Worm (Caenorhabditis elegans) whole organism, L2 larva: ENCODE measurements around the gene srd-36.
A peak's percentile ranks its signal among the peaks of the same experiment; 100 is the strongest.

ENCODE experiments used
- C34F6.9 ChIP-seq: fragments of 150-350 bp; optimal IDR thresholded peaks from 2 replicates; lab custom pipeline; 2014; ENCODE audit warnings: missing biosample characterization, missing genetic modification characterization
- F13H6.1 ChIP-seq: sonication (generic microtip); optimal IDR thresholded peaks from 2 replicates; lab custom pipeline; 2016; ENCODE audit warnings: missing genetic modification characterization, missing compliant biosample characterization
- R02D3.7 ChIP-seq: fragments of 150-350 bp; optimal IDR thresholded peaks from 2 replicates; lab custom pipeline; 2014; ENCODE audit warnings: missing biosample characterization, missing genetic modification characterization
- ZK546.5 ChIP-seq: sonication (generic microtip); optimal IDR thresholded peaks from 2 replicates; lab custom pipeline; 2017; ENCODE audit warnings: missing biosample characterization, missing genetic modification characterization
- aly-2 ChIP-seq: fragments of 150-350 bp; optimal IDR thresholded peaks from 2 replicates; lab custom pipeline; 2014; ENCODE audit warnings: missing biosample characterization, missing genetic modification characterization
- ama-1 ChIP-seq: fragments of 150-350 bp; optimal IDR thresholded peaks from 2 replicates; lab custom pipeline; 2018; ENCODE audit warnings: inconsistent platforms
- blmp-1 ChIP-seq: sonication (generic microtip); optimal IDR thresholded peaks from 2 replicates; lab custom pipeline; 2017; ENCODE audit warnings: missing genetic modification characterization, mild to moderate bottlenecking, missing compliant biosample characterization, antibody characterized with exemption, moderate library complexity; ENCODE audit not compliant: insufficient read depth
- ceh-16 ChIP-seq: fragments of 150-350 bp; optimal IDR thresholded peaks from 2 replicates; lab custom pipeline; 2014; ENCODE audit warnings: missing biosample characterization, missing genetic modification characterization
- ceh-82 ChIP-seq: fragments of 150-350 bp; optimal IDR thresholded peaks from 2 replicates; lab custom pipeline; 2014; ENCODE audit warnings: missing biosample characterization, missing genetic modification characterization
- crh-2 ChIP-seq: sonication (generic microtip); optimal IDR thresholded peaks from 2 replicates; lab custom pipeline; 2017; ENCODE audit warnings: missing biosample characterization, missing genetic modification characterization
- dmd-4 ChIP-seq: sonication (generic microtip); optimal IDR thresholded peaks from 2 replicates; lab custom pipeline; 2017; ENCODE audit warnings: missing biosample characterization, missing genetic modification characterization
- egl-27 ChIP-seq: sonication (generic microtip); optimal IDR thresholded peaks from 3 replicates; lab custom pipeline; 2017; ENCODE audit warnings: missing biosample characterization, missing genetic modification reagents, missing genetic modification characterization
- fos-1 ChIP-seq: fragments of 150-350 bp; optimal IDR thresholded peaks from 2 replicates; lab custom pipeline; 2014; ENCODE audit warnings: missing biosample characterization, missing genetic modification characterization
- gmeb-1 ChIP-seq: fragments of 150-350 bp; optimal IDR thresholded peaks from 2 replicates; lab custom pipeline; 2014; ENCODE audit warnings: missing biosample characterization, missing genetic modification characterization
- lin-11 ChIP-seq: fragments of 150-350 bp; sonication (generic microtip); optimal IDR thresholded peaks from 2 replicates; lab custom pipeline; 2014; ENCODE audit warnings: missing biosample characterization, missing genetic modification characterization, inconsistent platforms, mixed read lengths
- lin-13 ChIP-seq: fragments of 150-350 bp; optimal IDR thresholded peaks from 2 replicates; lab custom pipeline; 2014; ENCODE audit warnings: missing biosample characterization, missing genetic modification reagents, missing genetic modification characterization
- lin-39 ChIP-seq: fragments of 150-350 bp; optimal IDR thresholded peaks from 2 replicates; lab custom pipeline; 2014; ENCODE audit warnings: missing biosample characterization, missing genetic modification reagents, missing genetic modification characterization
- lsy-2 ChIP-seq, 2 experiments: fragments of 150-350 bp in 1 of 2; sonication (generic microtip) in 1 of 2; optimal IDR thresholded peaks; 2 replicates each; lab custom pipeline; 2014 to 2017; ENCODE audit warnings: missing biosample characterization in 2 of 2, missing genetic modification characterization in 2 of 2
- mab-5 ChIP-seq: fragments of 150-350 bp; optimal IDR thresholded peaks from 2 replicates; lab custom pipeline; 2014; ENCODE audit warnings: missing biosample characterization, missing genetic modification characterization
- mbf-1 ChIP-seq: sonication (generic microtip); optimal IDR thresholded peaks from 2 replicates; lab custom pipeline; 2017; ENCODE audit warnings: missing biosample characterization, missing genetic modification characterization
- nhr-10 ChIP-seq: sonication (generic microtip); optimal IDR thresholded peaks from 2 replicates; lab custom pipeline; 2017; ENCODE audit warnings: missing biosample characterization, missing genetic modification characterization
- nhr-12 ChIP-seq: fragments of 150-350 bp; optimal IDR thresholded peaks from 2 replicates; lab custom pipeline; 2014; ENCODE audit warnings: missing biosample characterization, missing genetic modification characterization
- nhr-129 ChIP-seq: fragments of 150-350 bp; optimal IDR thresholded peaks from 2 replicates; lab custom pipeline; 2014; ENCODE audit warnings: missing biosample characterization, missing genetic modification characterization
- nhr-21 ChIP-seq: fragments of 150-350 bp; optimal IDR thresholded peaks from 2 replicates; lab custom pipeline; 2014; ENCODE audit warnings: missing biosample characterization, missing genetic modification characterization
- nhr-237 ChIP-seq: fragments of 150-350 bp; optimal IDR thresholded peaks from 2 replicates; lab custom pipeline; 2014; ENCODE audit warnings: missing biosample characterization, missing genetic modification characterization
- nhr-25 ChIP-seq: fragments of 150-350 bp; sonication (generic microtip); optimal IDR thresholded peaks from 3 replicates; lab custom pipeline; 2014; ENCODE audit warnings: missing biosample characterization, missing genetic modification characterization
- nhr-6 ChIP-seq: fragments of 150-350 bp; optimal IDR thresholded peaks from 2 replicates; lab custom pipeline; 2014; ENCODE audit warnings: missing biosample characterization, missing genetic modification characterization
- nhr-77 ChIP-seq: fragments of 150-350 bp; optimal IDR thresholded peaks from 2 replicates; lab custom pipeline; 2014; ENCODE audit warnings: missing biosample characterization, missing genetic modification characterization
- peb-1 ChIP-seq: fragments of 150-350 bp; optimal IDR thresholded peaks from 2 replicates; lab custom pipeline; 2014; ENCODE audit warnings: missing biosample characterization, missing genetic modification characterization
- sem-4 ChIP-seq: fragments of 150-350 bp; optimal IDR thresholded peaks from 2 replicates; lab custom pipeline; 2014; ENCODE audit warnings: missing biosample characterization, missing genetic modification reagents, missing genetic modification characterization
- skn-1 ChIP-seq: sonication (generic microtip); optimal IDR thresholded peaks from 2 replicates; lab custom pipeline; 2017; ENCODE audit warnings: missing biosample characterization, missing genetic modification characterization
- sma-3 ChIP-seq: sonication (generic microtip); optimal IDR thresholded peaks from 2 replicates; lab custom pipeline; 2016; ENCODE audit warnings: missing genetic modification reagents, missing genetic modification characterization, missing compliant biosample characterization
- sma-9 ChIP-seq, 2 experiments: fragments of 150-350 bp in 1 of 2; sonication (generic microtip) in 1 of 2; optimal IDR thresholded peaks; 2 replicates each; lab custom pipeline; 2014 to 2016; ENCODE audit warnings: missing genetic modification characterization in 2 of 2, mild to moderate bottlenecking in 1 of 2, missing biosample characterization in 1 of 2, missing compliant biosample characterization in 1 of 2, missing genetic modification reagents in 1 of 2, moderate library complexity in 1 of 2
- unc-39 ChIP-seq: fragments of 150-350 bp; optimal IDR thresholded peaks from 2 replicates; lab custom pipeline; 2014; ENCODE audit warnings: missing biosample characterization, missing genetic modification characterization
- unc-55 ChIP-seq: fragments of 150-350 bp; sonication (generic microtip); optimal IDR thresholded peaks from 3 replicates; lab custom pipeline; 2014; ENCODE audit warnings: missing biosample characterization, missing genetic modification reagents, missing genetic modification characterization
- zag-1 ChIP-seq: fragments of 150-350 bp; optimal IDR thresholded peaks from 2 replicates; lab custom pipeline; 2014; ENCODE audit warnings: missing biosample characterization, missing genetic modification characterization
- ztf-1 ChIP-seq: fragments of 200-800 bp; sonication (Bioruptor generic); conservative IDR thresholded peaks from 2 replicates; pipeline ENCODE4 v1.3.6; 2022; ENCODE audit warnings: missing genetic modification characterization, missing compliant biosample characterization

The srd-36 gene

ce11 chrX:13325039-13325438 lies 30.5 kb upstream of the srd-36 start:
- peak; percentile 70 for TF ChIP-seq nhr-21 (tag; lab: Kevin White, UChicago)
- TF ChIP-seq lsy-2 (tag; optimal IDR thresholded peaks at IDR 0.05; lab: Kevin White, UChicago): peak in 1 of 2 experiments; percentile 14
- TF ChIP-seq nhr-77 (tag; lab: Kevin White, UChicago): no peak
- TF ChIP-seq sma-3 (GFP tag; lab: Kevin White, UChicago): peak; percentile 67
- peak; percentile 81 for TF ChIP-seq nhr-25
- no peak for TF ChIP-seq ztf-1
- no peak for TF ChIP-seq R02D3.7 (tag; lab: Kevin White, UChicago)
- TF ChIP-seq lin-11 (tag; lab: Kevin White, UChicago): no peak
- peak; percentile 42 for TF ChIP-seq sma-9 (GFP tag; optimal IDR thresholded peaks at IDR 0.05; lab: Kevin White, UChicago)
- TF ChIP-seq sma-9 (tag; optimal IDR thresholded peaks at IDR 0.05; lab: Kevin White, UChicago): no peak
- peak; percentile 67 for TF ChIP-seq blmp-1 (tag; lab: Kevin White, UChicago)
- TF ChIP-seq F13H6.1 (tag; lab: Kevin White, UChicago): no peak
- TF ChIP-seq aly-2: no peak
- TF ChIP-seq nhr-12 (tag; lab: Kevin White, UChicago): no peak
- TF ChIP-seq skn-1 (tag; lab: Kevin White, UChicago): no peak
- no peak for TF ChIP-seq sem-4 (tag; lab: Kevin White, UChicago)
- no peak for TF ChIP-seq ama-1
- TF ChIP-seq fos-1 (tag; lab: Kevin White, UChicago): peak; percentile 58
- TF ChIP-seq mab-5 (tag; lab: Kevin White, UChicago): peak; percentile 28
- no peak for TF ChIP-seq nhr-237

ce11 chrX:13324326-13324725 lies 29.8 kb upstream of the srd-36 start:
- peak; percentile 22 for TF ChIP-seq sma-9 (GFP tag; optimal IDR thresholded peaks at IDR 0.05; lab: Kevin White, UChicago)
- TF ChIP-seq sma-9 (tag; optimal IDR thresholded peaks at IDR 0.05; lab: Kevin White, UChicago): no peak
- no peak for TF ChIP-seq ceh-16 (tag; lab: Kevin White, UChicago)
- TF ChIP-seq lin-11 (tag; lab: Kevin White, UChicago): no peak
- no peak for TF ChIP-seq crh-2
- no peak for TF ChIP-seq nhr-77 (tag; lab: Kevin White, UChicago)
- no peak for TF ChIP-seq ZK546.5
- no peak for TF ChIP-seq lin-39 (tag; lab: Kevin White, UChicago)
- no peak for TF ChIP-seq unc-39 (tag; lab: Kevin White, UChicago)
- peak; percentile 3 for TF ChIP-seq nhr-21 (tag; lab: Kevin White, UChicago)
- TF ChIP-seq C34F6.9 (tag; lab: Kevin White, UChicago): no peak
- no peak for TF ChIP-seq gmeb-1 (tag; lab: Kevin White, UChicago)
- TF ChIP-seq nhr-12 (tag; lab: Kevin White, UChicago): no peak
- TF ChIP-seq dmd-4 (tag; lab: Kevin White, UChicago): no peak
- no peak for TF ChIP-seq fos-1 (tag; lab: Kevin White, UChicago)
- TF ChIP-seq peb-1 (tag; lab: Kevin White, UChicago): no peak
- TF ChIP-seq sma-3 (GFP tag; lab: Kevin White, UChicago): peak; percentile 11
- TF ChIP-seq ztf-1: no peak
- peak; percentile 12 for TF ChIP-seq F13H6.1 (tag; lab: Kevin White, UChicago)
- no peak for TF ChIP-seq lin-13 (GFP tag; lab: Kevin White, UChicago)

- no peak for TF ChIP-seq ceh-82 (tag; lab: Kevin White, UChicago)
- TF ChIP-seq, all 48 proteins: peak for 0
These were observed 29.1 kb upstream of the srd-36 start for ce11 chrX:13323697-13324096.

ce11 chrX:13322886-13323285 lies 28.3 kb upstream of the srd-36 start, which contains the start of gene F46G10.2:
Gene F46G10.2, plus strand, starts transcription at chrX:13322963.
- TF ChIP-seq blmp-1 (tag; lab: Kevin White, UChicago): peak; percentile 21
- no peak for TF ChIP-seq mbf-1 (tag; lab: Kevin White, UChicago)
- no peak for TF ChIP-seq nhr-77 (tag; lab: Kevin White, UChicago)
- TF ChIP-seq egl-27 (tag; lab: Kevin White, UChicago): no peak
- TF ChIP-seq crh-2: no peak
- TF ChIP-seq ama-1: no peak
- TF ChIP-seq nhr-21 (tag; lab: Kevin White, UChicago): peak; percentile 11
- TF ChIP-seq mab-5 (tag; lab: Kevin White, UChicago): no peak

ce11 chrX:13320575-13320974 lies 26.0 kb upstream of the srd-36 start:
- peak; percentile 91 for TF ChIP-seq blmp-1 (tag; lab: Kevin White, UChicago)
- TF ChIP-seq sem-4 (tag; lab: Kevin White, UChicago): peak; percentile 57
- peak; percentile 68 for TF ChIP-seq nhr-129 (tag; lab: Kevin White, UChicago)
- TF ChIP-seq zag-1: no peak
- peak; percentile 50 for TF ChIP-seq sma-3 (GFP tag; lab: Kevin White, UChicago)
- peak; percentile 62 for TF ChIP-seq nhr-21 (tag; lab: Kevin White, UChicago)
- TF ChIP-seq unc-55: peak; percentile 47
- peak; percentile 66 for TF ChIP-seq crh-2
- TF ChIP-seq nhr-10 (tag; lab: Kevin White, UChicago): no peak
- TF ChIP-seq sma-9 (GFP tag; optimal IDR thresholded peaks at IDR 0.05; lab: Kevin White, UChicago): peak; percentile 76
- no peak for TF ChIP-seq sma-9 (tag; optimal IDR thresholded peaks at IDR 0.05; lab: Kevin White, UChicago)
- TF ChIP-seq peb-1 (tag; lab: Kevin White, UChicago): no peak
- peak; percentile 82 for TF ChIP-seq fos-1 (tag; lab: Kevin White, UChicago)
- TF ChIP-seq R02D3.7 (tag; lab: Kevin White, UChicago): no peak
- peak; percentile 25 for TF ChIP-seq nhr-6
- TF ChIP-seq lsy-2 (tag; optimal IDR thresholded peaks at IDR 0.05; lab: Kevin White, UChicago): peak in 1 of 2 experiments; percentile 34
- no peak for TF ChIP-seq nhr-12 (tag; lab: Kevin White, UChicago)
- peak; percentile 30 for TF ChIP-seq F13H6.1 (tag; lab: Kevin White, UChicago)
- TF ChIP-seq nhr-25: peak; percentile 76
- peak; percentile 35 for TF ChIP-seq C34F6.9 (tag; lab: Kevin White, UChicago)
